Fruit fly (Drosophila melanogaster): ENCODE results near the gene PGRP-SB1.

The PGRP-SB1 gene

DNA sequence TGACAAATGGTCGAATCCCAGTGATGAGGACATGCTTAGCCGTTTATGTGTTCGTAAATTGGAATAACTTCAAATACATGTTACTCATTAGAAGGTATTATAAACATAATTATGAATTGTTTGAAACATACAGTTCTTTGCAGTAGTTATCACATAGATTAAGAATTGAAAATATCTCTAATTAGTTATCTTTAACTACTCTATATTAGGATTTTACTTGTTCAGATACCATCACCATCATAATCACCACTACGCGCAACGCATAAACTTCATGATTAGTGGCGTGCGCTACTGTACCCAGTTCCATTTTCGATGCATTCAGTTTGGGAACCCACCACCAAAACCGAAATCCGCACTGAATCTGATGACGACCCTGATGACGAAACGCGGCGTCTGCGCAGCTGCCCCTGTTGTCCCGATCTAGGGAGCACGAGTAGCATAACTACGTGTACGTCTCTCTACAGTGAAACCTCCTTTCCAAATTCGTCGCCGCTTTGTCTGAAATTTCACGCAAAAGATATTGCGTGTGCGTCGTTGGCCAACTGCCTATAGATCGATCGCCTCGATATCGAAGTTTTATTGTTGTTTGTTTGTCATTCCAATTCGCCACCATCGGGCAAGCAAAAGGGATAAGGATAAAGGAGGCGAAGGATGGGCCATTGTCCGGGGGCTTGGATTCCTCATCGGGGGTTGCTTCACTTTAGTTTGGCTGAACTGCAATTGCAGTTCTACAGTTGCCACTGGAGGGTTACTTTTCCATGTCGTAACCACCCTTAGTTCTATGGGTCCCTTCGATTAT, 16.3 kb upstream of the PGRP-SB1 start (continued):
- TF ChIP-seq CG10366 (GFP tag; IDR thresholded peaks at IDR 0.05) (no peak), CG4730 (GFP tag; IDR thresholded peaks at IDR 0.05) (no peak), CG8290 (GFP tag; optimal IDR thresholded peaks at IDR 0.05) (no peak), CG8290 (tag; optimal IDR thresholded peaks at IDR 0.05) (no peak), grau (tag; optimal IDR thresholded peaks at IDR 0.05) (peak; percentile 94), Oaz (GFP tag; IDR thresholded peaks at IDR 0.05) (no peak), ro (GFP tag; IDR thresholded peaks at IDR 0.05) (no peak), ewg (GFP tag; optimal IDR thresholded peaks at IDR 0.05) (no peak), ap (GFP tag; IDR thresholded peaks at IDR 0.05) (no peak), nau (GFP tag; optimal IDR thresholded peaks at IDR 0.05) (no peak), Hr39 (optimal IDR thresholded peaks at IDR 0.05) (no peak), dan (GFP tag; IDR thresholded peaks at IDR 0.05) (no peak), CG6689 (GFP tag; IDR thresholded peaks at IDR 0.05) (no peak), jigr1 (GFP tag; IDR thresholded peaks at IDR 0.05) (no peak), CG7372 (GFP tag; IDR thresholded peaks at IDR 0.05) (no peak), CG14710 (tag; optimal IDR thresholded peaks at IDR 0.05) (peak; percentile 60), Dbx (GFP tag; IDR thresholded peaks at IDR 0.05) (no peak), gcm2 (GFP tag; optimal IDR thresholded peaks at IDR 0.05) (no peak), Ptx1 (GFP tag; IDR thresholded peaks at IDR 0.05) (no peak), inv (GFP tag; IDR thresholded peaks at IDR 0.05; ENCODE audit: partially characterized antibody) (no peak), cas (GFP tag; IDR thresholded peaks at IDR 0.05) (no peak), CG16779 (GFP tag; IDR thresholded peaks at IDR 0.05) (no peak), unpg (GFP tag; optimal IDR thresholded peaks at IDR 0.05) (no peak), CG6791 (GFP tag; IDR thresholded peaks at IDR 0.05; ENCODE audit: partially characterized antibody) (no peak), dysf (GFP tag; IDR thresholded peaks at IDR 0.05) (no peak), NfI (GFP tag; optimal IDR thresholded peaks at IDR 0.05) (no peak), CG5245 (GFP tag; optimal IDR thresholded peaks at IDR 0.05) (no peak), gem (tag; optimal IDR thresholded peaks at IDR 0.05) (peak; percentile 26), Stat92E (GFP tag; optimal IDR thresholded peaks at IDR 0.05) (no peak), Jarid2 (GFP tag; optimal IDR thresholded peaks at IDR 0.05) (no peak), CG5953 (GFP tag; IDR thresholded peaks at IDR 0.05) (no peak), lola (GFP tag; optimal IDR thresholded peaks at IDR 0.05) (peak in 1 of 3 experiments; percentile 62), CG7987 (GFP tag; optimal IDR thresholded peaks at IDR 0.05) (no peak), hth (optimal IDR thresholded peaks at IDR 0.05) (peak; percentile 58), stwl (tag; optimal IDR thresholded peaks at IDR 0.05) (peak; percentile 2), Camta (GFP tag; optimal IDR thresholded peaks at IDR 0.05) (no peak), CG15479 (GFP tag; optimal IDR thresholded peaks at IDR 0.05) (no peak), CG17186 (GFP tag; optimal IDR thresholded peaks at IDR 0.05) (no peak), ab (GFP tag; optimal IDR thresholded peaks at IDR 0.05) (no peak), nmo (GFP tag; optimal IDR thresholded peaks at IDR 0.05) (peak; percentile 52), CG7357 (GFP tag; IDR thresholded peaks at IDR 0.05) (no peak), Ets65A (GFP tag) (no peak), BtbVII (GFP tag; optimal IDR thresholded peaks at IDR 0.05) (no peak), ac (GFP tag; optimal IDR thresholded peaks at IDR 0.05) (no peak), CG6272 (GFP tag; IDR thresholded peaks at IDR 0.05) (no peak), CG4424 (GFP tag; optimal IDR thresholded peaks at IDR 0.05) (peak; percentile 25), cad (GFP tag; optimal IDR thresholded peaks at IDR 0.05) (no peak), dmrt11E (tag; optimal IDR thresholded peaks at IDR 0.05) (peak; percentile 64), ATbp (GFP tag; optimal IDR thresholded peaks at IDR 0.05) (no peak), eyg (GFP tag; optimal IDR thresholded peaks at IDR 0.05) (no peak), CG10959 (GFP tag; IDR thresholded peaks at IDR 0.05) (0 out of 2 replicates have a peak, but pooled peaks have one; percentile 23)

All from whole organism, embryonic.